Worm (Caenorhabditis elegans) whole organism, midembryonic: Measurements from ENCODE around the gene F13E6.1.

Experiments used
- T22C8.4 ChIP-seq: fragments of 200-800 bp; sonication (Bioruptor generic); IDR thresholded peaks from 2 replicates; pipeline ENCODE4 v1.3.6; 2022; ENCODE audit warnings: missing genetic modification characterization, missing compliant biosample characterization
- cog-1 ChIP-seq: sonication (generic microtip); optimal IDR thresholded peaks from 2 replicates; lab custom pipeline; 2016; ENCODE audit warnings: missing genetic modification characterization, missing compliant biosample characterization
- flt-1 ChIP-seq: fragments of 200-800 bp; sonication (Bioruptor generic); IDR thresholded peaks from 2 replicates; pipeline ENCODE4 v1.3.6; 2022; ENCODE audit warnings: missing genetic modification characterization, missing compliant biosample characterization
- klf-2 ChIP-seq: fragments of 200-800 bp; sonication (Bioruptor generic); conservative IDR thresholded peaks from 2 replicates; pipeline ENCODE4 v1.3.6; 2022; ENCODE audit warnings: missing genetic modification reagents, missing genetic modification characterization, missing compliant biosample characterization
- med-1 ChIP-seq: sonication (generic microtip); optimal IDR thresholded peaks from 2 replicates; lab custom pipeline; 2017; ENCODE audit warnings: missing genetic modification characterization, mild to moderate bottlenecking, missing compliant biosample characterization, antibody characterized with exemption, missing genetic modification reagents; ENCODE audit not compliant: insufficient read depth
- ref-1 ChIP-seq: fragments of 200-800 bp; sonication (Bioruptor generic); conservative IDR thresholded peaks from 2 replicates; pipeline ENCODE4 v1.3.6; 2022; ENCODE audit warnings: missing genetic modification reagents, missing genetic modification characterization, missing compliant biosample characterization
- tab-1 ChIP-seq: fragments of 200-800 bp; sonication (Bioruptor generic); IDR thresholded peaks from 2 replicates; pipeline ENCODE4 v1.3.6; 2022; ENCODE audit warnings: missing genetic modification characterization, missing compliant biosample characterization
- ztf-23 ChIP-seq: fragments of 200-800 bp; sonication (Bioruptor generic); IDR thresholded peaks from 2 replicates; pipeline ENCODE4 v1.3.6; 2022; ENCODE audit warnings: missing genetic modification reagents, missing genetic modification characterization, missing compliant biosample characterization
- ztf-29 ChIP-seq: fragments of 200-800 bp; sonication (Bioruptor generic); IDR thresholded peaks from 2 replicates; pipeline ENCODE4 v1.3.6; 2022; ENCODE audit warnings: missing genetic modification reagents, missing genetic modification characterization, missing compliant biosample characterization

The F13E6.1 gene

ce11 chrX:10686487-10686886 is 9.6 kb upstream of the F13E6.1 start:
- TF ChIP-seq ztf-29 (GFP tag; lab: Robert Waterston, UW) (no peak), cog-1 (tag; lab: Kevin White, UChicago) (no peak)

- TF ChIP-seq ztf-23 = no peak
- no peak for TF ChIP-seq flt-1 (GFP tag; lab: Robert Waterston, UW)
- TF ChIP-seq cog-1 (tag; lab: Kevin White, UChicago) = no peak
- no peak; the same call in 1 of the 2 replicates for TF ChIP-seq T22C8.4
- TF ChIP-seq tab-1 (GFP tag; lab: Robert Waterston, UW) = no peak
- TF ChIP-seq med-1 (GFP tag; lab: Kevin White, UChicago) = no peak
- no peak for TF ChIP-seq klf-2 (GFP tag; lab: Robert Waterston, UW)
- TF ChIP-seq ref-1 = no peak
- TF ChIP-seq ztf-29 (GFP tag; lab: Robert Waterston, UW) = no peak
Observed at ce11 chrX:10684533-10684932, 7.6 kb upstream of the F13E6.1 start.

- TF ChIP-seq med-1 (GFP tag; lab: Kevin White, UChicago) = no peak
- no peak for TF ChIP-seq ref-1
- TF ChIP-seq ztf-29 (GFP tag; lab: Robert Waterston, UW) = no peak
- TF ChIP-seq tab-1 (GFP tag; lab: Robert Waterston, UW) = no peak
- TF ChIP-seq cog-1 (tag; lab: Kevin White, UChicago) = no peak
- TF ChIP-seq klf-2 (GFP tag; lab: Robert Waterston, UW) = no peak
- TF ChIP-seq flt-1 (GFP tag; lab: Robert Waterston, UW) = no peak
- TF ChIP-seq ztf-23 = no peak
- no peak for TF ChIP-seq T22C8.4
Observed at ce11 chrX:10681698-10682097, 4.8 kb upstream of the F13E6.1 start, which contains the start of gene phf-31. phf-31 (plus strand) TSS chrX:10681998.

ce11 chrX:10679193-10679592 is 2.3 kb upstream of the F13E6.1 start:
- TF ChIP-seq ztf-29 (GFP tag; lab: Robert Waterston, UW) (no peak), ztf-23 (no peak), ref-1 (no peak), cog-1 (tag; lab: Kevin White, UChicago) (peak; percentile 31), T22C8.4 (no peak), klf-2 (GFP tag; lab: Robert Waterston, UW) (no peak)

- 0 out of 2 replicates have a peak, but pooled peaks have one; percentile 31 for TF ChIP-seq flt-1 (GFP tag; lab: Robert Waterston, UW)
- TF ChIP-seq ztf-29 (GFP tag; lab: Robert Waterston, UW) = no peak
Observed at ce11 chrX:10678081-10678736, 1.3 kb upstream of the F13E6.1 start.

ce11 chrX:10677552-10677951 is 643 bp upstream of the F13E6.1 start:
- TF ChIP-seq med-1 (GFP tag; lab: Kevin White, UChicago) (no peak), cog-1 (tag; lab: Kevin White, UChicago) (peak; percentile 15), T22C8.4 (peak; percentile 82)

- TF ChIP-seq med-1 (GFP tag; lab: Kevin White, UChicago) (no peak), ref-1 (no peak), T22C8.4 (no peak), flt-1 (GFP tag; lab: Robert Waterston, UW) (no peak), ztf-23 (no peak), klf-2 (GFP tag; lab: Robert Waterston, UW) (no peak), ztf-29 (GFP tag; lab: Robert Waterston, UW) (no peak), cog-1 (tag; lab: Kevin White, UChicago) (no peak), tab-1 (GFP tag; lab: Robert Waterston, UW) (no peak)
Observed at ce11 chrX:10675952-10676351, 957 bp downstream of the F13E6.1 start.

- no peak for TF ChIP-seq T22C8.4
- TF ChIP-seq flt-1 (GFP tag; lab: Robert Waterston, UW) = no peak
- no peak for TF ChIP-seq cog-1 (tag; lab: Kevin White, UChicago)
- no peak for TF ChIP-seq ref-1
- TF ChIP-seq ztf-23 = no peak
- no peak for TF ChIP-seq med-1 (GFP tag; lab: Kevin White, UChicago)
- no peak for TF ChIP-seq ztf-29 (GFP tag; lab: Robert Waterston, UW)
- no peak for TF ChIP-seq tab-1 (GFP tag; lab: Robert Waterston, UW)
- TF ChIP-seq klf-2 (GFP tag; lab: Robert Waterston, UW) = no peak
Observed at ce11 chrX:10675376-10675775, 1.5 kb downstream of the F13E6.1 start.

- TF ChIP-seq med-1 (GFP tag; lab: Kevin White, UChicago) = no peak
- TF ChIP-seq tab-1 (GFP tag; lab: Robert Waterston, UW) = no peak
- TF ChIP-seq klf-2 (GFP tag; lab: Robert Waterston, UW) = no peak
- no peak for TF ChIP-seq flt-1 (GFP tag; lab: Robert Waterston, UW)
- no peak for TF ChIP-seq ztf-29 (GFP tag; lab: Robert Waterston, UW)
- TF ChIP-seq cog-1 (tag; lab: Kevin White, UChicago) = no peak
- TF ChIP-seq ztf-23 = no peak
- no peak for TF ChIP-seq T22C8.4
- no peak for TF ChIP-seq ref-1
Observed at ce11 chrX:10674199-10674598, 2.7 kb downstream of the F13E6.1 start, which contains the start of gene F13E6.2. F13E6.2 (minus strand) TSS chrX:10674299.

ce11 chrX:10670198-10670597 is 6.7 kb downstream of the F13E6.1 start:
- TF ChIP-seq tab-1 (GFP tag; lab: Robert Waterston, UW) (no peak), cog-1 (tag; lab: Kevin White, UChicago) (no peak), klf-2 (GFP tag; lab: Robert Waterston, UW) (no peak), flt-1 (GFP tag; lab: Robert Waterston, UW) (no peak), ztf-29 (GFP tag; lab: Robert Waterston, UW) (no peak), ref-1 (no peak), med-1 (GFP tag; lab: Kevin White, UChicago) (no peak), ztf-23 (no peak), T22C8.4 (no peak)
